Worm (Caenorhabditis elegans) whole organism, early embryonic: ENCODE data around the gene fbxa-202.

Source experiments
- B0310.2 ChIP-seq: sonication (generic microtip); optimal IDR thresholded peaks from 2 replicates; lab custom pipeline; 2016; ENCODE audit warnings: mild to moderate bottlenecking, missing genetic modification characterization, missing compliant biosample characterization
- F13C5.2 ChIP-seq: sonication (generic microtip); optimal IDR thresholded peaks from 2 replicates; lab custom pipeline; 2017; ENCODE audit warnings: mild to moderate bottlenecking, missing genetic modification characterization, inconsistent platforms, missing compliant biosample characterization
- aly-1 ChIP-seq: sonication (generic microtip); optimal IDR thresholded peaks from 2 replicates; lab custom pipeline; 2016; ENCODE audit warnings: missing genetic modification characterization, missing compliant biosample characterization
- ama-1 ChIP-seq: fragments of 150-350 bp; optimal IDR thresholded peaks from 2 replicates; lab custom pipeline; 2014
- ceh-13 ChIP-seq: fragments of 200-800 bp; sonication (Bioruptor generic); optimal IDR thresholded peaks from 2 replicates; lab custom pipeline; 2018; ENCODE audit warnings: mild to moderate bottlenecking, missing genetic modification characterization, missing compliant biosample characterization
- ceh-36 ChIP-seq: sonication (generic microtip); optimal IDR thresholded peaks from 2 replicates; lab custom pipeline; 2016; ENCODE audit warnings: missing genetic modification characterization, inconsistent platforms, missing compliant biosample characterization
- ets-7 ChIP-seq: sonication (generic microtip); optimal IDR thresholded peaks from 2 replicates; lab custom pipeline; 2016; ENCODE audit warnings: missing genotype, missing genetic modification characterization, missing compliant biosample characterization
- flt-1 ChIP-seq: fragments of 200-800 bp; sonication (Bioruptor generic); IDR thresholded peaks from 2 replicates; pipeline ENCODE4 v1.3.6; 2022; ENCODE audit warnings: missing genetic modification characterization, missing compliant biosample characterization
- hmbx-1 ChIP-seq: sonication (generic microtip); optimal IDR thresholded peaks from 2 replicates; lab custom pipeline; 2016; ENCODE audit warnings: mild to moderate bottlenecking, missing genetic modification characterization, missing compliant biosample characterization
- hmg-4 ChIP-seq: fragments of 200-800 bp; sonication (Bioruptor generic); optimal IDR thresholded peaks from 2 replicates; lab custom pipeline; 2018; ENCODE audit warnings: mild to moderate bottlenecking, missing genetic modification characterization, missing compliant biosample characterization
- hnd-1 ChIP-seq: sonication (generic microtip); optimal IDR thresholded peaks from 2 replicates; lab custom pipeline; 2016; ENCODE audit warnings: missing genetic modification characterization, missing compliant biosample characterization
- pes-1 ChIP-seq: fragments of 200-800 bp; sonication (Bioruptor generic); IDR thresholded peaks from 2 replicates; pipeline ENCODE4 v1.3.6; 2022; ENCODE audit warnings: missing genetic modification reagents, missing genetic modification characterization, missing compliant biosample characterization
- scrt-1 ChIP-seq: fragments of 200-800 bp; sonication (Bioruptor generic); IDR thresholded peaks from 2 replicates; pipeline ENCODE4 v1.3.6; 2022; ENCODE audit warnings: missing genetic modification characterization, missing compliant biosample characterization
- sea-1 ChIP-seq: fragments of 200-800 bp; sonication (Bioruptor generic); conservative IDR thresholded peaks from 2 replicates; pipeline ENCODE4 v1.3.6; 2022; ENCODE audit warnings: missing genetic modification characterization, missing compliant biosample characterization
- tbx-11 ChIP-seq: fragments of 200-800 bp; sonication (Bioruptor generic); IDR thresholded peaks from 2 replicates; pipeline ENCODE4 v1.3.6; 2022; ENCODE audit warnings: missing genetic modification characterization, missing compliant biosample characterization
- tbx-37 ChIP-seq: fragments of 200-800 bp; sonication (Bioruptor generic); conservative IDR thresholded peaks from 2 replicates; pipeline ENCODE4 v1.3.6; 2022; ENCODE audit warnings: missing genetic modification reagents, missing genetic modification characterization, missing compliant biosample characterization
- tra-4 ChIP-seq: sonication (generic microtip); optimal IDR thresholded peaks from 2 replicates; lab custom pipeline; 2017; ENCODE audit warnings: missing genetic modification characterization, missing compliant biosample characterization

fbxa-202 gene

DNA sequence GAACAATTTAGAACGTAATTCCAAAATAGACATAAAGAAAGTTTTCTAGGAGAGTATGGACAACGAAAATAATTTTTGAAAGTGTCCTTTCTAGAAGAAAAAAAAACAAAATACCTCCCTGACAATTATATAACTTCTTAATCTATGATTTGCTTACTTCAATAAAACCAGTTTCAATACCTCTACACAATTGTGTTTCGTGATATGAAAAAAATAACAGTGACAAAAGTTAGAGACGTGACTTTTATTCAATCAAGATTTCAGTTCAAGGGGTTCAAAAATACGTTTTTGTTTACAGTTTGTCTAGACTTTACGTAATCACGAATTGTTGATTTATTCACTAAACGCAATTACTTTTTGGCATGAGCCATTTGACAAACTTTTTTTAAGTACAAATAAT is 5.8 kb upstream of the fbxa-202 start:
- TF ChIP-seq aly-1 (no peak), ama-1 (lab: Kevin White, UChicago) (no peak), hmg-4 (GFP tag; lab: Kevin White, UChicago) (no peak), tra-4 (tag; lab: Kevin White, UChicago) (no peak), pes-1 (GFP tag; lab: Robert Waterston, UW) (no peak), F13C5.2 (tag; lab: Kevin White, UChicago) (no peak)

DNA sequence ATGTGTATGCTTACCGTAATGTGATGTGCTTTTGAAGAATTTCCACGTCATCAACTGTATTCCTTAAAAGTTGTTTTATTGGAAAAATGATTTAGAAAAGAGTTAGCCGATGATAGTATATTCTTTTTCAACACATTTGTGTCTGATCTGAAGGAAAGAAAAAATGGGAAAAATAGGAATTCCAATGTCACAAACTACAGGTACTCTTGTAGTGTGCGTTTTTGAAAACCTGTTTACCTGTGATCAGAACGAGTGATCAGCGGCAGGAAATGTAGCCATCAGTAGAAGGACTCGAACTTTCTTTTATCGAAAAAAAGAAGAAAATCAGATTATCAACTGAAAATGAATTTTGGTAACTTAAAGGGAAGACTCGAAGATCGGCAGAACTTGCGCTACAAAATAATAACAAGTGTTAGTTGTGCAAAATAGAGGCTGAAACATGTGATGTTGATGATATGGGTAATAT is 5.3 kb upstream of the fbxa-202 start, which contains the start of gene T28C12.15:
T28C12.15 (minus strand) TSS at position 51 of the 466 bp plus-strand sequence.
- TF ChIP-seq F13C5.2 (tag; lab: Kevin White, UChicago) (no peak), sea-1 (GFP tag; lab: Robert Waterston, UW) (no peak), tra-4 (tag; lab: Kevin White, UChicago) (no peak), scrt-1 (no peak), ceh-13 (GFP tag; lab: Kevin White, UChicago) (no peak), hmg-4 (GFP tag; lab: Kevin White, UChicago) (no peak), tbx-11 (GFP tag; lab: Robert Waterston, UW) (no peak), ama-1 (lab: Kevin White, UChicago) (no peak), ets-7 (tag; lab: Kevin White, UChicago) (no peak), flt-1 (GFP tag; lab: Robert Waterston, UW) (no peak)

DNA sequence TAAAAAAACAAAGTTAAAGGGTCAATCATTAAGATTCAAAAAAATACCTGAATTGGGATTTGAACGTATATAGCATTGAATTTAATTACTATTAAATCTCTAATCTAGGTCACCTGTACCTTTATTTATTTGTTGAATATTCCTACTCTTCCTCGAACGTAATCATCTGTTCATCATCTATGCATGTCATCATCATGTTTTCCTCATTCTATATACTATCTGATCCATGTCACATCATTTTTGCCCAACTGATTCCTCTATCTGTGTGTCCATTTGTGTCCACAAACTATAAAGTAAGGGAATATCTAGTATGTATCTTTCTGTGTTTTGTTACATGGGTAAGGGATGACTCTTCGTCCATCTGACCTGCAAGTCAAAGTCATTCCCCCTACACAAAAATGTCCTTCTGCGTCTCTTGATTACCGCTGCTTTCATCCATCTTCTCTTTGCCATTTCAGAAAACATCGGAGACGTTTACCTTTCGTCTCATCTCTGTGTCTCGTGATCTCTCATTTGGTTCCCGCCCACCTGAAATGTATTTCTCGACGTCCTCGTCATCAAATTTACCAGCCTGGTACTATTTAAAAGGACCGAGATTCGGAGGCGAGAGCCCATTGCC is 4.2 kb upstream of the fbxa-202 start:
- TF ChIP-seq tbx-11 (GFP tag; lab: Robert Waterston, UW) (no peak), ceh-36 (tag; lab: Kevin White, UChicago) (no peak), sea-1 (GFP tag; lab: Robert Waterston, UW) (no peak), ama-1 (lab: Kevin White, UChicago) (no peak), F13C5.2 (tag; lab: Kevin White, UChicago) (no peak), ets-7 (tag; lab: Kevin White, UChicago) (no peak), pes-1 (GFP tag; lab: Robert Waterston, UW) (no peak)

DNA sequence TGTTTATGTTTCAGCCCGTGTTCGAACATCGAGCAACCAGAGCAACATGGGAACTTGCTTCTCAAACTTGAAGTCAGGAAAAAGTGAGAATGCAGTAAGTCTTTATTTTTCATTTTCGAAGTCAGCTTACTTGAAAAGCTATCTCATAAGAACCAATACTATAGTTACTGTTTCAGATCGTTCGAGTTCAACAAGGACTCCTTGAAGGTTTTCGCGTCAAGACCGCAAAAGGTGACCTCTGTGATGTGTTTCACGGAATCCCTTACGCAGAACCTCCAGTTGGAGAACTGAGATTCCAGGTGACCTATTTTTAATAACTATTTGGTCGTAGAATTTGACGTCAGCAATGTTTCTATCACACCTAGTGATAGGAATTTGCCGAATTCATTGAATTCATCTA is 3.5 kb upstream of the fbxa-202 start:
- no peak for TF ChIP-seq ets-7 (tag; lab: Kevin White, UChicago)
- TF ChIP-seq tbx-11 (GFP tag; lab: Robert Waterston, UW) = no peak
- TF ChIP-seq ama-1 (lab: Kevin White, UChicago) = no peak
- TF ChIP-seq F13C5.2 (tag; lab: Kevin White, UChicago) = no peak
- TF ChIP-seq pes-1 (GFP tag; lab: Robert Waterston, UW) = no peak
- no peak for TF ChIP-seq tra-4 (tag; lab: Kevin White, UChicago)
- TF ChIP-seq hmg-4 (GFP tag; lab: Kevin White, UChicago) = no peak
- no peak for TF ChIP-seq tbx-37 (GFP tag; lab: Robert Waterston, UW)
- TF ChIP-seq flt-1 (GFP tag; lab: Robert Waterston, UW) = no peak

DNA sequence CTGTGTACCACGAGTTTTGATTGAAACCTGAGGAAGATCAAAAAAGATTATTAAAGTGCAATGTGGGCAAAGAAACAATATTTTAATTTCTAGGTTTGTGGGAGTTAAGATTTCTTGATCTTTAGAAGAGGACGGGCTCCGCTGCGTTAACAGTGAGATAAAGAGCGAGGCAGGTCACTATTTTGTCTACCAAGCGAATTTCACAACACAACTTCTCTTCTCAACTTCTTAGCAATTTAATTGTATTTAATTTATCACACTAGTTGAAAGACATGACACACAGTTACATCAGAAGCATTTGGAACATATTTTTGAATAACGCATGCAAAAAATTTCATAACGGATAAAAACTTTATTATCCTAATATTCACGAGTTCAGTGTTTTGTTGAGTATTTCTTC is 686 bp upstream of the fbxa-202 start:
- no peak for TF ChIP-seq flt-1 (GFP tag; lab: Robert Waterston, UW)
- TF ChIP-seq ceh-36 (tag; lab: Kevin White, UChicago) = no peak
- no peak for TF ChIP-seq sea-1 (GFP tag; lab: Robert Waterston, UW)
- no peak for TF ChIP-seq scrt-1
- no peak for TF ChIP-seq ets-7 (tag; lab: Kevin White, UChicago)
- no peak for TF ChIP-seq aly-1
- no peak for TF ChIP-seq tra-4 (tag; lab: Kevin White, UChicago)
- TF ChIP-seq tbx-11 (GFP tag; lab: Robert Waterston, UW) = no peak
- no peak for TF ChIP-seq B0310.2 (tag; lab: Kevin White, UChicago)
- no peak for TF ChIP-seq ceh-13 (GFP tag; lab: Kevin White, UChicago)
- TF ChIP-seq ama-1 (lab: Kevin White, UChicago) = no peak
- TF ChIP-seq hmbx-1 = no peak
- no peak for TF ChIP-seq F13C5.2 (tag; lab: Kevin White, UChicago)
- no peak for TF ChIP-seq hnd-1
- TF ChIP-seq hmg-4 (GFP tag; lab: Kevin White, UChicago) = no peak
- no peak for TF ChIP-seq tbx-37 (GFP tag; lab: Robert Waterston, UW)
- no peak for TF ChIP-seq pes-1 (GFP tag; lab: Robert Waterston, UW)

DNA sequence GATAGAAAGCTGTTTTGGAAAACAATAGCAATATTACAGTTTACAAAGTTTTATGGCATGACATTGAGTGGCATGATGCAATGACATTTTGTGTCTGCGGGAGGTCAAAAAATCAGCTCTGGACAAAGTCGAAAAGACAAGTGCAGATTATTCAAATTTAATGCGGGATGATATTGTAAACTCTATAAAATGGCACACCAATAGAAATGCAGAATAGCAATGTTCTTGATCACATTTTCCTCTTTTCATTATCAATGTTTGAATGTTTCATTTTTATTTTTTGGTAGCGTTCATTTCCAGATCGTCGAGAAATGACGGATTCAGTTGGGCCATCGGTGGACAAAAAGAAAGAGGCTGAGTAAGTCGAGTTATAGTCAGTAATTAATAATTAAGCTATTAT is 1.8 kb downstream of the fbxa-202 start, which contains the start of gene T28C12.2:
T28C12.2 (plus strand) TSS at position 301 of the 400 bp plus-strand sequence.
- TF ChIP-seq tbx-11 (GFP tag; lab: Robert Waterston, UW) = no peak
- no peak for TF ChIP-seq ama-1 (lab: Kevin White, UChicago)
- TF ChIP-seq hnd-1 = no peak
- no peak for TF ChIP-seq B0310.2 (tag; lab: Kevin White, UChicago)
- no peak for TF ChIP-seq flt-1 (GFP tag; lab: Robert Waterston, UW)
- no peak for TF ChIP-seq ceh-36 (tag; lab: Kevin White, UChicago)

DNA sequence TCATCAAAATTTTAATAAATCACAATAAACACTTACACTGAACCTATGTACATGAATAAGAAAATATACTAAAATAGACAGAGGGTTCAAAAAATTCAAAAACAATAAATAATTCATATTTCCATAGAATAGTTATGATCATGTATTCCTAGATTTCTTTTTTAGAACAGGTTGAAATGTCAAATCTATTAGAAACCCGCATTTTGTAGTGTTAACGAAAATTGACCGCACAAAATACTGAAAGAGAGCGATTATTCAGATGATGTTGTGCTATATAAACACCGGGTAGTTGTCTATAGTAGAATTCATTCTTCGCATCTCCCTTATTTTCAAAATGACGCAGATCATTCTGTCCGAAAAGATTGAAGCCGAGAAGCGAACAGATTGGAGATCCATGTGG is 4.5 kb downstream of the fbxa-202 start, which contains the start of gene T28C12.1:
T28C12.1 (plus strand) TSS at position 301 of the 400 bp plus-strand sequence.
- TF ChIP-seq B0310.2 (tag; lab: Kevin White, UChicago) (no peak), tra-4 (tag; lab: Kevin White, UChicago) (no peak), ceh-36 (tag; lab: Kevin White, UChicago) (no peak), sea-1 (GFP tag; lab: Robert Waterston, UW) (no peak), ama-1 (lab: Kevin White, UChicago) (no peak)
